Worm (Caenorhabditis elegans) whole organism, L4/young adult: Measurements from ENCODE around the gene Y73B6BL.47.

Experiments used
- W03F9.2 ChIP-seq: fragments of 150-350 bp; optimal IDR thresholded peaks from 2 replicates; lab custom pipeline; 2014; ENCODE audit warnings: missing biosample characterization, missing genetic modification characterization
- dao-5 ChIP-seq: sonication (generic microtip); optimal IDR thresholded peaks from 2 replicates; lab custom pipeline; 2016; ENCODE audit warnings: missing genotype, missing genetic modification characterization, moderate library complexity, missing compliant biosample characterization
- him-1 ChIP-seq: sonication (generic microtip); optimal IDR thresholded peaks from 2 replicates; lab custom pipeline; 2016; ENCODE audit warnings: missing genotype, missing genetic modification reagents, missing genetic modification characterization, missing compliant biosample characterization

The Y73B6BL.47 gene

DNA sequence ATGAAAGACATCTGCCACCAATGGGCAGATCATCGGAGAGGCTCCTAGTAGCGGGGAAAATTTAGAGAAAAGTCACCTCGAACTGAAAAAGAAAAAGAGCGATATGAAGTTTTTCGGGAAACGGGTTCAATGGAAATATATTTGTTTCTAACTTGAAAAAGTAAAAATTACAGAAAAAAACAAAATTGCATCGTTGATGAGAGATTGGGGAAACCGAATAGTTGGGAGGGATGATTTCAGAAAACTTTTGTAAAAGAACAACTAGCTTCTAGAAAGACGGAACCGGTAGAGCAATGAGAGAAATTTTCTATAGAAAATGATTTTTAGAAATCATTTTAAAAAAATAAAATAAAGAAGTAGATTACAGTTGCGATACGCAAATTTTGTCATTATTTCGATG is 16.6 kb downstream of the Y73B6BL.47 start:
- TF ChIP-seq him-1: no peak
- no peak for TF ChIP-seq dao-5
- TF ChIP-seq W03F9.2 (tag; lab: Kevin White, UChicago): no peak

ce11 chrIV:6383970-6384369 is 22.2 kb downstream of the Y73B6BL.47 start, which contains the start of gene shl-1:
Gene shl-1 (minus strand): TSS chrIV:6384070.
- TF ChIP-seq him-1 (no peak), dao-5 (no peak), W03F9.2 (tag; lab: Kevin White, UChicago) (no peak)

- TF ChIP-seq dao-5: no peak
- no peak for TF ChIP-seq him-1
- TF ChIP-seq W03F9.2 (tag; lab: Kevin White, UChicago): no peak
Observed at ce11 chrIV:6385010-6385409, 23.2 kb downstream of the Y73B6BL.47 start.

ce11 chrIV:6388550-6388949 is 26.8 kb downstream of the Y73B6BL.47 start:
- TF ChIP-seq W03F9.2 (tag; lab: Kevin White, UChicago): no peak

- TF ChIP-seq dao-5: no peak
- no peak for TF ChIP-seq him-1
- TF ChIP-seq W03F9.2 (tag; lab: Kevin White, UChicago): no peak
Observed at ce11 chrIV:6391566-6391965, 29.8 kb downstream of the Y73B6BL.47 start.

DNA sequence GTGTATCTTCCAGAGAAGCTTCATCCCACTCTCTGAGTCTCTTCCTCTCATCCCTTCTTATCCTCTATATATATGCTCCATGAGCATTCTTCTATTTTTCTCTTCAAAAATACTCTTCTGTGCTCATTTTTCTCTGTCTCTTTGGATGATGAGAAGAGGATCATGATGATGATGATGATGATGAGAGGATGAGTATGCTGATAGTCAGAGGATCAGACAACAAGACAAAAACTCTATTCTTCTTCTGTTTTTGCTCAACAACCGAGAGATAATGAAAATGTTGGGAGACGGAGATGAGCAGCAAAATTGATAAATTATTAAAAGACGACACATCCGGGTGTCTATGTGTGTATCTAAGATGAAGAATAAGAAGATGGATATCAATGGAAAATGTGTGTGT is 31.6 kb downstream of the Y73B6BL.47 start:
- TF ChIP-seq dao-5 (no peak), him-1 (peak; percentile 57), W03F9.2 (tag; lab: Kevin White, UChicago) (no peak)

DNA sequence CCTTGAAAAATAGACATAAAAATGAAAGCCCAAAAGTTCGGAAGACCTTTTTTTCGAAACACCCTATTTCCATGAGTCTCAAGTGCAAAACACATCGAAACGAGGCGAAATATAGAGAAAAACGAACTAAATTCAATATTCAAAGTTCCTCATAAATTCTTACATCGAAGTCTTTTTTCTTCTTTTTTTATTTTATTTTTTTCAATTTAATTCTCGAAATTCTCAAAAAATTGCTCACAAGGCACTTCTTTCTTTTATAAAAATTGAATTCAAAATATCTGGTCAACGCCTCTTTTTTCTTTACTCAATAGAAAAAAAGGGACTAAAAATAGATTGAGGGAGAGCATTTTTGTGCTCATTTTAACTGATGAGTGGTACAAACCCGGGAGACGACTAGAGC is 33.4 kb downstream of the Y73B6BL.47 start:
- no peak for TF ChIP-seq dao-5
- TF ChIP-seq W03F9.2 (tag; lab: Kevin White, UChicago): no peak
- no peak for TF ChIP-seq him-1

- TF ChIP-seq dao-5 (no peak), him-1 (no peak), W03F9.2 (tag; lab: Kevin White, UChicago) (no peak)
Observed at ce11 chrIV:6402386-6402905, 40.7 kb downstream of the Y73B6BL.47 start, which contains the start of gene sfrp-1. Gene sfrp-1 (minus strand): TSS chrIV:6402436.

- no peak for TF ChIP-seq W03F9.2 (tag; lab: Kevin White, UChicago)
- TF ChIP-seq him-1: no peak
- no peak for TF ChIP-seq dao-5
Observed at ce11 chrIV:6403399-6403798, 41.6 kb downstream of the Y73B6BL.47 start.

- TF ChIP-seq W03F9.2 (tag; lab: Kevin White, UChicago) (no peak), dao-5 (no peak), him-1 (no peak)
Observed at ce11 chrIV:6404871-6405270, 43.1 kb downstream of the Y73B6BL.47 start, which contains the start of gene srv-13. Gene srv-13 (plus strand): TSS chrIV:6405171.

- TF ChIP-seq W03F9.2 (tag; lab: Kevin White, UChicago) (no peak), him-1 (no peak), dao-5 (no peak)
Observed at ce11 chrIV:6413482-6413881, 51.7 kb downstream of the Y73B6BL.47 start, which contains the start of gene nlp-71. Gene nlp-71 (minus strand): TSS chrIV:6413582.

DNA sequence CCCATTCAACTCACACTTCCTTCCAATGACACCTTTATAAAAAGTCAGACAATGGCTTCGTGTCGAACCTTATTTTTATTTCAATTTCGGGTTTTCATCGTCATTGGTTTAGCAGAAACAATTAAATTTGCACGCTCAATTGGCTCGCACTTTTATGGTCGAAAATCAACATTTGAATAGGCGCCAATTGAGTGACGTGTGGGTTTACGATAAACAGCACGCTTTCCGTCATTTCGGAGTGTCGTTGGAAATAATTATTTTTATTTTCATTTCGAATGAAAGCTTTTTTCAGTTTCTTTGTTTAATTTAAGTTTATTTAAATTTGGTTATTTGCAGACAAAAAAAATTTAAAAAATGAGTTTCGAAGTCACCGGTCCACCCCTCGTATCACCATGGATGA is 53.4 kb downstream of the Y73B6BL.47 start, which contains the start of gene exos-2:
Gene exos-2, plus strand, starts transcription at position 330 of the 400 bp plus-strand sequence.
- TF ChIP-seq W03F9.2 (tag; lab: Kevin White, UChicago): no peak
- no peak for TF ChIP-seq dao-5
- no peak for TF ChIP-seq him-1

DNA sequence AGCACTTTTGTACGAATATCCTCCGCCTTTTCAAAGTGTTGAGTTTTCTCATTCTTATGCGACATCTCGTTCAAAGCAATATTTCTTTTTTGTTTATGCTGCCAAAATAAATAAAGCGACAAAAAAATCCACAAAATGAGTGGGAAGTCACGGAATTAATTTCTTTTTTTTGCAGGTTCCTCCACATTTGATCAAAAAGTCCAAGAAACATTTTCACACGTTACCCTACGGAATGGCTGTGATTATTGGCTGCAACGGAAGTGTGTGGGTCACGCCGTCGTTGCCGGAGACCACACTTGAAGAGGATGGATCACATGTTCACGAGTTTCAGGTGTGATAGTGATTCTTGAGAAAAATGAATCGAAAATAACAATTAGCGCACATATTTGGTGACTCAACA is 54.8 kb downstream of the Y73B6BL.47 start, which contains the start of gene Y73B6BL.22:
Gene Y73B6BL.22, minus strand, starts transcription at position 101 of the 400 bp plus-strand sequence.
- TF ChIP-seq W03F9.2 (tag; lab: Kevin White, UChicago): no peak
- no peak for TF ChIP-seq him-1
- TF ChIP-seq dao-5: no peak

- TF ChIP-seq dao-5 (no peak), him-1 (no peak), W03F9.2 (tag; lab: Kevin White, UChicago) (no peak)
Observed at ce11 chrIV:6417612-6418011, 55.8 kb downstream of the Y73B6BL.47 start.
